Fruit fly (Drosophila melanogaster) whole organism, embryonic: ENCODE data around the gene FucTD.

Experiments
- Abd-B ChIP-seq: fragments of 200-800 bp; sonication (Bioruptor generic); optimal IDR thresholded peaks from 2 replicates; lab custom pipeline; 2018; ENCODE audit warnings: missing biosample characterization, mild to moderate bottlenecking, missing genetic modification characterization, moderate library complexity
- Adf1 ChIP-seq: fragments of 200-800 bp; sonication (Bioruptor generic); IDR thresholded peaks from 2 replicates; pipeline ENCODE4 v1.3.6; 2022; ENCODE audit warnings: missing biosample characterization, missing genetic modification characterization
- CG10543 ChIP-seq: fragments of 200-800 bp; sonication (Bioruptor generic); optimal IDR thresholded peaks from 3 replicates; lab custom pipeline; 2017; ENCODE audit warnings: missing biosample characterization, mild to moderate bottlenecking, missing genetic modification characterization, moderate library complexity
- CG11504 ChIP-seq: fragments of 200-800 bp; sonication (Bioruptor generic); optimal IDR thresholded peaks from 3 replicates; lab custom pipeline; 2019; ENCODE audit warnings: missing biosample characterization, mild to moderate bottlenecking, missing genetic modification characterization, moderate library complexity
- CG32767 ChIP-seq: fragments of 200-800 bp; sonication (Bioruptor generic); IDR thresholded peaks from 2 replicates; pipeline ENCODE4 v1.3.6; 2022; ENCODE audit warnings: missing biosample characterization, missing genetic modification characterization
- CG7928 ChIP-seq: fragments of 200-800 bp; sonication (Bioruptor generic); optimal IDR thresholded peaks from 2 replicates; lab custom pipeline; 2017; ENCODE audit warnings: missing biosample characterization, mild to moderate bottlenecking, missing genetic modification characterization
- Rfx ChIP-seq: fragments of 200-800 bp; sonication (Bioruptor generic); IDR thresholded peaks from 2 replicates; pipeline ENCODE4 v1.3.6; 2022; ENCODE audit warnings: missing biosample characterization, missing genetic modification characterization
- her ChIP-seq: fragments of 200-800 bp; sonication (Bioruptor generic); optimal IDR thresholded peaks from 2 replicates; lab custom pipeline; 2016; ENCODE audit warnings: missing biosample characterization, missing genetic modification characterization

DNA sequence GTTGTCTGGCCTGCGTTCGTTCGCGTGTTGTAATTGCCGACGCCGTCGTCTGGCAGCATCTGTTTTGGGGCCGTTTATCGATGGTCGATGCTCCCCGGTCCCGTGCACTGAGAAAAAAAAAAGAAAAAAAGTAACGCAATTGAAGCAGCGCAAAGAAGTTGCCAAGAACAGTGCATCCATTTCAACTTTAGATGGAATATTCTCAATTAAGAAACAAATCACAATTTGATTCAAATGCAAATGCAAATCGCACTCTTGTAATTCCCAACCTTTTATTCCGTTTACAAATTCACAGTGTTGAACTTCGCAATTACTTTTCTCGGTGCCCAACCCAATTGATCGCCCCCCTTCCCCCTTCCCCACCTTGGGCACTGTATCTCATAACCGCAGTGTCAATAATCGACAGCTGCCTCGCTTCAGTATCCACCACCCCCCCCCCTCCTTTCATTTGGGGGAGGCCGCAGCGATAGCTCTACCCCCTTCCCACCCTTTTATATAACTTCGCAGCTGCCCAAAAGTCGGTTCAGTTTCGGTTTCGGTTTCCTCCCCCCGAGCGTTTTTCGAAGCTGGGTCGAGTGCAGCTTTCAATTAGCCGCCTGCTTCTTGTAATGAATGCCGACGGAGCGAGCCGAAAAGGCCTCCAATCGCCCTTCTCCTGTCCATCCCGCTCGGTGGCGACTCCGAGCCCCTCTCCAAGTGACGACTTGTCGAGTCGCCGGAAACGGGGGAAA is 42.1 kb downstream of the FucTD start:
- TF ChIP-seq CG10543 (no peak), her (no peak), CG32767 (GFP tag; lab: Robert Waterston, UW) (no peak), Adf1 (no peak), CG11504 (no peak), CG7928 (no peak), Abd-B (GFP tag; lab: Kevin White, UChicago) (no peak), Rfx (GFP tag; lab: Robert Waterston, UW) (no peak)
